Worm (Caenorhabditis elegans): Measurements from ENCODE around the gene Y50E8A.6.
A peak's percentile ranks its signal among the peaks of the same experiment; 100 is the strongest.

The Y50E8A.6 gene

ce11 chrV:14784160-14784774 lies 43.1 kb upstream of the Y50E8A.6 start, which contains the start of gene Y50E8A.12:
TSS of gene Y50E8A.12 (minus strand) at chrV:14784210.
- TF ChIP-seq unc-3 (GFP tag; conservative IDR thresholded peaks at IDR 0.05) (no peak), unc-3 (tag; optimal IDR thresholded peaks at IDR 0.05) (no peak), fax-1 (tag; optimal IDR thresholded peaks at IDR 0.05) (no peak), hlh-30 (tag; optimal IDR thresholded peaks at IDR 0.05; ENCODE audit: insufficient read depth) (no peak), ceh-34 (tag; optimal IDR thresholded peaks at IDR 0.05) (no peak), ceh-24 (tag; optimal IDR thresholded peaks at IDR 0.05) (no peak), fkh-10 (GFP tag; optimal IDR thresholded peaks at IDR 0.05) (no peak), pag-3 (tag; optimal IDR thresholded peaks at IDR 0.05; ENCODE audit: borderline replicate concordance) (no peak), eyg-1 (tag; optimal IDR thresholded peaks at IDR 0.05) (no peak), ceh-18 (tag; optimal IDR thresholded peaks at IDR 0.05) (no peak), mec-3 (tag; optimal IDR thresholded peaks at IDR 0.05; ENCODE audit: borderline replicate concordance) (no peak), ama-1 (optimal IDR thresholded peaks at IDR 0.05) (no peak)

- no peak for TF ChIP-seq tbx-2 (tag; optimal IDR thresholded peaks at IDR 0.05)
- TF ChIP-seq ztf-16 (tag; optimal IDR thresholded peaks at IDR 0.05): no peak
- TF ChIP-seq hlh-13 (GFP tag; optimal IDR thresholded peaks at IDR 0.05): no peak
- no peak for TF ChIP-seq K09A11.1 (tag; optimal IDR thresholded peaks at IDR 0.05; ENCODE audit: insufficient read depth)
- no peak for TF ChIP-seq ceh-9 (tag; optimal IDR thresholded peaks at IDR 0.05)
- TF ChIP-seq elt-2 (tag; optimal IDR thresholded peaks at IDR 0.05): no peak
- no peak for TF ChIP-seq ceh-18 (tag; optimal IDR thresholded peaks at IDR 0.05)
- TF ChIP-seq ceh-45 (GFP tag; IDR thresholded peaks at IDR 0.05): no peak
- TF ChIP-seq dve-1 (tag; optimal IDR thresholded peaks at IDR 0.05): no peak
- no peak for TF ChIP-seq ceh-6 (GFP tag; optimal IDR thresholded peaks at IDR 0.05)
- TF ChIP-seq sdc-2 (tag; optimal IDR thresholded peaks at IDR 0.05): no peak
- TF ChIP-seq unc-42 (tag; optimal IDR thresholded peaks at IDR 0.05): no peak
- no peak for TF ChIP-seq ceh-24 (tag; optimal IDR thresholded peaks at IDR 0.05)
- TF ChIP-seq ets-4 (tag; optimal IDR thresholded peaks at IDR 0.05): no peak
- no peak for TF ChIP-seq ttx-3 (tag; optimal IDR thresholded peaks at IDR 0.05)
- TF ChIP-seq ceh-30 (tag; optimal IDR thresholded peaks at IDR 0.05): no peak
- TF ChIP-seq hlh-15 (tag; optimal IDR thresholded peaks at IDR 0.05): no peak
These were observed 40.0 kb upstream of the Y50E8A.6 start, which contains the start of gene Y50E8A.11 for ce11 chrV:14781130-14781529. TSS of gene Y50E8A.11 (plus strand) at chrV:14781430.

- TF ChIP-seq ceh-22 (tag; optimal IDR thresholded peaks at IDR 0.05): no peak
- TF ChIP-seq Y22D7AL.16 (tag; optimal IDR thresholded peaks at IDR 0.05): no peak
- TF ChIP-seq sox-2 (GFP tag; IDR thresholded peaks at IDR 0.05): no peak
- TF ChIP-seq odd-2 (tag; optimal IDR thresholded peaks at IDR 0.05): no peak
- TF ChIP-seq tbx-7 (tag; optimal IDR thresholded peaks at IDR 0.05): no peak
These were observed 38.5 kb upstream of the Y50E8A.6 start, which contains the start of the genes scrm-7 and Y50E8A.10 for ce11 chrV:14779644-14780043. TSS of gene scrm-7 (minus strand) at chrV:14779744. TSS of gene Y50E8A.10 (plus strand) at chrV:14779996.

- TF ChIP-seq ama-1 (optimal IDR thresholded peaks at IDR 0.05) (no peak), elt-2 (tag; optimal IDR thresholded peaks at IDR 0.05) (peak; percentile 14), pat-9 (tag; optimal IDR thresholded peaks at IDR 0.05) (no peak), K09A11.1 (tag; optimal IDR thresholded peaks at IDR 0.05; ENCODE audit: insufficient read depth) (no peak)
These were observed 31.9 kb upstream of the Y50E8A.6 start, which contains the start of gene haf-7 for ce11 chrV:14773048-14773447. TSS of gene haf-7 (plus strand) at chrV:14773258.

- TF ChIP-seq K02D7.2 (tag; optimal IDR thresholded peaks at IDR 0.05): no peak
- no peak for TF ChIP-seq lim-6 (tag; optimal IDR thresholded peaks at IDR 0.05)
- no peak for TF ChIP-seq ceh-14 (tag; optimal IDR thresholded peaks at IDR 0.05)
- TF ChIP-seq Y22D7AL.16 (tag; optimal IDR thresholded peaks at IDR 0.05): no peak
- TF ChIP-seq ceh-6 (GFP tag; optimal IDR thresholded peaks at IDR 0.05): no peak
- no peak for TF ChIP-seq dmd-4 (tag; optimal IDR thresholded peaks at IDR 0.05; ENCODE audit: borderline replicate concordance)
- no peak for TF ChIP-seq ztf-16 (tag; optimal IDR thresholded peaks at IDR 0.05)
- no peak for TF ChIP-seq syd-9 (tag; optimal IDR thresholded peaks at IDR 0.05)
- no peak for TF ChIP-seq ceh-45 (GFP tag; IDR thresholded peaks at IDR 0.05)
- no peak for TF ChIP-seq rnt-1 (tag; optimal IDR thresholded peaks at IDR 0.05)
- no peak for TF ChIP-seq eyg-1 (tag; optimal IDR thresholded peaks at IDR 0.05)
- no peak for TF ChIP-seq elt-2 (tag; optimal IDR thresholded peaks at IDR 0.05)
- TF ChIP-seq unc-42 (tag; optimal IDR thresholded peaks at IDR 0.05): no peak
These were observed 22.4 kb upstream of the Y50E8A.6 start for ce11 chrV:14763582-14763981.
